Worm (Caenorhabditis elegans): ENCODE data around the gene C16C8.14.

C16C8.14 gene

ce11 chrII:3452421-3452820 is 2.8 kb downstream of the C16C8.14 start, which contains the start of gene C16C8.12:
C16C8.12 (plus strand) TSS chrII:3452721.
- TF ChIP-seq unc-62 (GFP tag; optimal IDR thresholded peaks at IDR 0.05) = no peak
- TF ChIP-seq snpc-4 (tag; optimal IDR thresholded peaks at IDR 0.05) = no peak
- TF ChIP-seq aly-2 (tag; optimal IDR thresholded peaks at IDR 0.05) = no peak
- TF ChIP-seq zag-1 (tag; optimal IDR thresholded peaks at IDR 0.05) = no peak
- no peak for TF ChIP-seq lin-15B (tag; optimal IDR thresholded peaks at IDR 0.05)
- no peak for TF ChIP-seq nhr-28 (tag; optimal IDR thresholded peaks at IDR 0.05)
- no peak for TF ChIP-seq lsy-12 (tag; optimal IDR thresholded peaks at IDR 0.05)
- no peak for TF ChIP-seq lin-39 (tag; optimal IDR thresholded peaks at IDR 0.05)
- TF ChIP-seq ztf-11 (tag; optimal IDR thresholded peaks at IDR 0.05) = no peak

DNA sequence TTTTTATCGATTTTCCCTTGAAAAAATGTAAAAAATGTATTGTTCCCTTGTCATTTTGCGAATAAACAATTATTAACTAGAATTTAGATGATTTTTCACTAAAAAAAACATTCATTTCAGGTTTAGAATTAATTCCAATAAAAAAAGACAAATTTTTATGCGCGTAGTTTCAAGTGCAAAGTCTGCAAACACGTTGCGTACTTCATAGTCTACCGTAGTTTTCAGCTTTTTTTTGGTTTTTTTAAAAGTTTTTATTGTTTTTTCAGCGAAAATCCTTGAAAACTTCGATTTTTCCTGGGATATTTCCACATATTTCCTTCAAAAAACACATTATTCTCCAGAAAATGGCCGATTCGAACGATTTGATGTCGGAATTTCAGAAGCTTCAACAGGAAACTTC is 3.9 kb downstream of the C16C8.14 start, which contains the start of gene C16C8.11:
C16C8.11 (plus strand) TSS at position 188 of the 400 bp plus-strand sequence.
- TF ChIP-seq unc-62 (GFP tag; optimal IDR thresholded peaks at IDR 0.05) (no peak), ceh-9 (tag; optimal IDR thresholded peaks at IDR 0.05) (no peak)

- TF ChIP-seq nhr-11 (tag; optimal IDR thresholded peaks at IDR 0.05) = no peak
- no peak for TF ChIP-seq ceh-82 (tag; optimal IDR thresholded peaks at IDR 0.05)
- no peak for TF ChIP-seq ztf-11 (tag; optimal IDR thresholded peaks at IDR 0.05)
- no peak for TF ChIP-seq elt-2 (tag; optimal IDR thresholded peaks at IDR 0.05)
- TF ChIP-seq fos-1 (tag; optimal IDR thresholded peaks at IDR 0.05) = no peak
Observed at ce11 chrII:3458209-3458608, 8.6 kb downstream of the C16C8.14 start, which contains the start of the genes C16C8.26 and C16C8.19. C16C8.26 (minus strand) TSS chrII:3458309. C16C8.19 (plus strand) TSS chrII:3458487.

DNA sequence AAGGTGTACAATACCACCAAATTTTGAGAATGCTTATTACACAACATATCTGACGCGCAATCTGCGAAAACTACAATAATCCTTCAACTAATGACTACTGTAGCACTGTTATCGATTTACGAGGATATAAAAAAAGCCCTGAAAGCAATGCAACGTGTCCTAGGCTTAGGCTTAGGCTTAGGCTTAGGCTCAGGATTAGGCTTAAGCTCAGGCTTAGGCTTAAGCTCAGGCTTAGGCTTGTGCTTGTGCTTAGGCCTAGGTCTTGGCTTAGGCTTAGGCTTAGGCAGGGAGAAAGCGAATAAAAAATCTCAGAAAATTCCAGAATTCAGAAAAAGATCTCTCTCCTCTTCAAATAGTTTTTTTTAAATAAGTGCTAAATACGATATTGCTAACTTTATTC is 9.6 kb downstream of the C16C8.14 start:
- TF ChIP-seq ceh-16 (tag; optimal IDR thresholded peaks at IDR 0.05) = no peak
- TF ChIP-seq unc-62 (GFP tag; optimal IDR thresholded peaks at IDR 0.05) = no peak
- no peak for TF ChIP-seq elt-2 (tag; optimal IDR thresholded peaks at IDR 0.05)
- no peak for TF ChIP-seq fkh-10 (GFP tag; optimal IDR thresholded peaks at IDR 0.05)
- no peak for TF ChIP-seq nhr-28 (tag; optimal IDR thresholded peaks at IDR 0.05)
- no peak for TF ChIP-seq snpc-4 (tag; optimal IDR thresholded peaks at IDR 0.05)
- no peak for TF ChIP-seq elt-1 (tag; optimal IDR thresholded peaks at IDR 0.05)
- TF ChIP-seq mml-1 (tag; optimal IDR thresholded peaks at IDR 0.05) = no peak

DNA sequence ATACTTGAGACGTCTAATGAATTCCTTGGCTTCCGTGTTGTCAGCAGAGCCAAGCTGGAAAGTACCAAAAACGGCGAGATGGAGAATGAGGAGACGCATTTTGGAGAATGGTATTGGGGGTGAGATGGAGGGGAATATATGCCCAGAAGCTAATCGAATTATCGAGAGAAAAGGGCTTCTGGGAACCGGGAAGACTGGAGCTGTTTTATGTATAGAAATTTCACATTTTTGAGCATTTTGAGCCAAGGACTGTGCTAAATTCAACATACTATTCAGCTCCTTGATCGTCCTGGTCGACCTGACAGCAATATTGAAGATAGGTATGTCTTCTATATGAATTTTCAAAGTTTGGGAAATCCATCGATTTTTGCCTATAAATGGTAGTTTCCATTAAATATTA is 10.4 kb downstream of the C16C8.14 start, which contains the start of gene C16C8.7:
C16C8.7 (minus strand) TSS at position 101 of the 400 bp plus-strand sequence.
- TF ChIP-seq ceh-82 (tag; optimal IDR thresholded peaks at IDR 0.05) (no peak), nhr-23 (tag; optimal IDR thresholded peaks at IDR 0.05) (no peak), nhr-25 (tag; optimal IDR thresholded peaks at IDR 0.05) (no peak), ztf-11 (tag; optimal IDR thresholded peaks at IDR 0.05) (no peak), daf-12 (tag; optimal IDR thresholded peaks at IDR 0.05) (no peak), elt-1 (tag; optimal IDR thresholded peaks at IDR 0.05) (no peak), mdl-1 (tag; optimal IDR thresholded peaks at IDR 0.05) (no peak), lsy-12 (tag; optimal IDR thresholded peaks at IDR 0.05) (no peak), eor-1 (tag; optimal IDR thresholded peaks at IDR 0.05) (no peak), nhr-67 (tag; optimal IDR thresholded peaks at IDR 0.05) (no peak), sea-2 (GFP tag; optimal IDR thresholded peaks at IDR 0.05) (no peak), nhr-76 (tag; optimal IDR thresholded peaks at IDR 0.05) (no peak), nhr-237 (tag; optimal IDR thresholded peaks at IDR 0.05) (no peak), R02D3.7 (tag; optimal IDR thresholded peaks at IDR 0.05) (no peak)

DNA sequence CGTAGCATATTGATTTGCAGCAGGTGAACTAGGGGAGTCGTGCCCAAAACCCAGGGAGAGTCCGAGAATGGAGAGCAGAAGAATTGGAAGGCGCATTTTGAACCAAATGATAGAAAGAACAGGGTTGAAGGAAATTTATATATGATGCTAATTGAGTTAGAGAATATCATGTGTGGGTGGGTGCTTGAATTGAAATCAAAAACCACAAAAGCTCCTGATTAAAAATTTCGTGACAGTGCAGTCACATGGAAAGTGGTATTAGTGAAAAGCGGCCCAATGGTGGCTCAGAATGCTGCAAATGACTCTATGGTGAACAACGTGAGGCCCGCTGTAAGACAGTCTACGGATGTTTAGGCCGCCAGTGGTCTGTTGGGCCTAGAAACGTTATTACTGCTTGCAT is 12.0 kb downstream of the C16C8.14 start, which contains the start of gene C16C8.8:
C16C8.8 (minus strand) TSS at position 101 of the 400 bp plus-strand sequence.
- no peak for TF ChIP-seq ceh-9 (tag; optimal IDR thresholded peaks at IDR 0.05)

DNA sequence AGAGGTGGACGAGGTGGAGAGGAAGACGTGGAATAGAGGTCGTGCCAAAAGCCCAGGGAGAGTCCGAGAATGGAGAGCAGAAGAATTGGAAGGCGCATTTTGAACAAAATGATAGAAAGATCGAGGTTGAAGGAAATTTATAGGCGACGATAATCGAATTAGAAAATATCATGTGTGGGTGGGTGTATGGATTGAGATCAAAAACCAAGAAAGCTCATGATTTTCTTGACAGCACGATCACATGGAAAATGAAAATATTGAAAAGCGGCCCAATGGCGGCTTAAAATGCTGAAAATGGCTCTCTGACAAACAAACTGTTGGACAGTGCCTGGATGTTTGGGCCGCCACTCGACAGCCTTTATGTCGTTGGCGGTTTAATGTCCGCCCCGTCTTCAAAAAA is 13.5 kb downstream of the C16C8.14 start, which contains the start of gene C16C8.9:
C16C8.9 (minus strand) TSS at position 101 of the 400 bp plus-strand sequence.
- TF ChIP-seq sea-2 (GFP tag; optimal IDR thresholded peaks at IDR 0.05) (no peak), ceh-28 (tag; optimal IDR thresholded peaks at IDR 0.05) (no peak), ztf-4 (tag; optimal IDR thresholded peaks at IDR 0.05) (no peak), lin-15B (tag; optimal IDR thresholded peaks at IDR 0.05) (no peak), ztf-11 (tag; optimal IDR thresholded peaks at IDR 0.05) (no peak), nhr-43 (tag; optimal IDR thresholded peaks at IDR 0.05; ENCODE audit: poor library complexity, severe bottlenecking) (no peak), eor-1 (tag; optimal IDR thresholded peaks at IDR 0.05) (no peak), nhr-237 (tag; optimal IDR thresholded peaks at IDR 0.05) (no peak), ZK546.5 (tag; optimal IDR thresholded peaks at IDR 0.05) (no peak), aly-2 (tag; optimal IDR thresholded peaks at IDR 0.05) (no peak), jun-1 (tag; optimal IDR thresholded peaks at IDR 0.05) (no peak), nhr-25 (tag; optimal IDR thresholded peaks at IDR 0.05) (no peak), snpc-4 (tag; optimal IDR thresholded peaks at IDR 0.05) (no peak), nhr-12 (tag; optimal IDR thresholded peaks at IDR 0.05) (no peak), fkh-2 (tag; optimal IDR thresholded peaks at IDR 0.05) (no peak), pha-4 (tag; optimal IDR thresholded peaks at IDR 0.05) (no peak), elt-2 (tag; optimal IDR thresholded peaks at IDR 0.05) (no peak), lin-39 (tag; optimal IDR thresholded peaks at IDR 0.05) (no peak), ama-1 (optimal IDR thresholded peaks at IDR 0.05) (no peak), fos-1 (tag; optimal IDR thresholded peaks at IDR 0.05) (no peak)

All from whole organism, L3 larva.